Worm (Caenorhabditis elegans) whole organism, L1 larva: ENCODE data around the gene dohh-1.
A peak's percentile ranks its signal among the peaks of the same experiment; 100 is the strongest.

ENCODE experiments used
- C04F5.9 ChIP-seq: sonication (generic microtip); optimal IDR thresholded peaks from 2 replicates; lab custom pipeline; 2016; ENCODE audit warnings: missing genetic modification characterization, missing compliant biosample characterization
- Y116A8C.19 ChIP-seq: sonication (generic microtip); optimal IDR thresholded peaks from 2 replicates; lab custom pipeline; 2016; ENCODE audit warnings: missing compliant biosample characterization, missing genetic modification characterization, borderline replicate concordance
- aha-1 ChIP-seq: fragments of 150-350 bp; optimal IDR thresholded peaks from 2 replicates; lab custom pipeline; 2014; ENCODE audit warnings: missing biosample characterization, missing genetic modification characterization
- alr-1 ChIP-seq: fragments of 200-800 bp; sonication (Bioruptor generic); optimal IDR thresholded peaks from 2 replicates; lab custom pipeline; 2018; ENCODE audit warnings: borderline replicate concordance, mild to moderate bottlenecking, missing genetic modification characterization, missing compliant biosample characterization
- ama-1 ChIP-seq: fragments of 150-350 bp; optimal IDR thresholded peaks from 2 replicates; lab custom pipeline; 2014
- ceh-8 ChIP-seq: fragments of 200-800 bp; sonication (Bioruptor generic); optimal IDR thresholded peaks from 2 replicates; lab custom pipeline; 2018; ENCODE audit warnings: mild to moderate bottlenecking, missing genetic modification characterization, moderate library complexity, missing compliant biosample characterization
- ceh-82 ChIP-seq, 3 experiments: fragments of 150-350 bp in 1 of 3; sonication (generic microtip) in 2 of 3; optimal IDR thresholded peaks; 2 replicates each; lab custom pipeline; 2014 to 2017; ENCODE audit warnings: missing biosample characterization in 3 of 3, missing genetic modification characterization in 3 of 3
- ceh-88 ChIP-seq: fragments of 200-800 bp; sonication (Bioruptor generic); IDR thresholded peaks from 2 replicates; pipeline ENCODE4 v1.3.6; 2022; ENCODE audit warnings: missing genetic modification characterization, missing compliant biosample characterization
- ceh-90 ChIP-seq: sonication (generic microtip); optimal IDR thresholded peaks from 2 replicates; lab custom pipeline; 2016; ENCODE audit warnings: missing genetic modification characterization, missing compliant biosample characterization
- ces-1 ChIP-seq: fragments of 150-350 bp; optimal IDR thresholded peaks from 2 replicates; lab custom pipeline; 2014; ENCODE audit warnings: missing biosample characterization, missing genetic modification reagents, missing genetic modification characterization
- dpl-1 ChIP-seq, 3 experiments: fragments of 150-350 bp in 2 of 3; sonication (generic microtip) in 1 of 3; optimal IDR thresholded peaks; 2 replicates each; lab custom pipeline; 2014 to 2017; ENCODE audit warnings: missing biosample characterization in 3 of 3, missing genetic modification characterization in 3 of 3, missing genetic modification reagents in 3 of 3
- dsc-1 ChIP-seq: sonication (generic microtip); optimal IDR thresholded peaks from 2 replicates; lab custom pipeline; 2016; ENCODE audit warnings: mild to moderate bottlenecking, missing genetic modification characterization, missing compliant biosample characterization
- efl-3 ChIP-seq: fragments of 200-800 bp; sonication (Bioruptor generic); optimal IDR thresholded peaks from 2 replicates; lab custom pipeline; 2018; ENCODE audit warnings: mild to moderate bottlenecking, missing genetic modification characterization, missing compliant biosample characterization
- egl-13 ChIP-seq: sonication (generic microtip); optimal IDR thresholded peaks from 2 replicates; lab custom pipeline; 2016; ENCODE audit warnings: missing genotype, missing genetic modification reagents, missing genetic modification characterization, missing compliant biosample characterization
- egl-27 ChIP-seq, 2 experiments: fragments of 150-350 bp in 1 of 2; sonication (generic microtip); optimal IDR thresholded peaks; 3 replicates each; lab custom pipeline; 2017 to 2018; ENCODE audit warnings: missing biosample characterization in 2 of 2, missing genetic modification characterization in 2 of 2, missing genetic modification reagents in 2 of 2
- elt-2 ChIP-seq: sonication (generic microtip); optimal IDR thresholded peaks from 2 replicates; lab custom pipeline; 2016; ENCODE audit warnings: missing genetic modification characterization, mild to moderate bottlenecking, inconsistent platforms, missing compliant biosample characterization, missing genetic modification reagents
- elt-3 ChIP-seq, 6 experiments: fragments of 150-350 bp in 1 of 6; sonication (generic microtip); optimal IDR thresholded peaks; 2 replicates each; lab custom pipeline; 2017 to 2018; ENCODE audit warnings: missing biosample characterization in 6 of 6, missing genetic modification characterization in 6 of 6, inconsistent platforms in 1 of 6
- fkh-10 ChIP-seq: sonication (generic microtip); optimal IDR thresholded peaks from 2 replicates; lab custom pipeline; 2017; ENCODE audit warnings: missing biosample characterization, missing genetic modification reagents, missing genetic modification characterization
- fkh-8 ChIP-seq: sonication (generic microtip); optimal IDR thresholded peaks from 2 replicates; lab custom pipeline; 2016; ENCODE audit warnings: mild to moderate bottlenecking, missing genetic modification characterization, missing compliant biosample characterization
- fos-1 ChIP-seq: fragments of 150-350 bp; optimal IDR thresholded peaks from 2 replicates; lab custom pipeline; 2014; ENCODE audit warnings: missing biosample characterization, missing genetic modification characterization
- hpl-2 ChIP-seq: fragments of 150-350 bp; optimal IDR thresholded peaks from 2 replicates; lab custom pipeline; 2014; ENCODE audit warnings: missing biosample characterization, missing genetic modification reagents, missing genetic modification characterization
- irx-1 ChIP-seq: sonication (generic microtip); optimal IDR thresholded peaks from 2 replicates; lab custom pipeline; 2016; ENCODE audit warnings: missing genetic modification characterization, missing compliant biosample characterization
- lin-15B ChIP-seq: fragments of 150-350 bp; sonication (generic microtip); optimal IDR thresholded peaks from 3 replicates; lab custom pipeline; 2014; ENCODE audit warnings: missing biosample characterization, missing genetic modification characterization
- lin-35 ChIP-seq, 2 experiments: fragments of 150-350 bp; optimal IDR thresholded peaks; 2 replicates each; lab custom pipeline; 2014; ENCODE audit warnings: missing biosample characterization in 2 of 2, missing genetic modification characterization in 2 of 2, missing genetic modification reagents in 2 of 2
- lin-39 ChIP-seq: fragments of 150-350 bp; optimal IDR thresholded peaks from 2 replicates; lab custom pipeline; 2014; ENCODE audit warnings: missing biosample characterization, missing genetic modification reagents, missing genetic modification characterization
- lir-3 ChIP-seq: sonication (generic microtip); optimal IDR thresholded peaks from 2 replicates; lab custom pipeline; 2016; ENCODE audit warnings: mild to moderate bottlenecking, missing genetic modification characterization, moderate library complexity, missing compliant biosample characterization; ENCODE audit not compliant: poor library complexity
- mdl-1 ChIP-seq, 2 experiments: fragments of 150-350 bp; optimal IDR thresholded peaks; 2 replicates each; lab custom pipeline; 2014 to 2017; ENCODE audit warnings: missing biosample characterization in 2 of 2, missing genetic modification characterization in 2 of 2, inconsistent platforms in 1 of 2
- nhr-12 ChIP-seq: sonication (generic microtip); optimal IDR thresholded peaks from 2 replicates; lab custom pipeline; 2017; ENCODE audit warnings: missing biosample characterization, missing genetic modification characterization
- nhr-19 ChIP-seq: fragments of 200-800 bp; sonication (Bioruptor generic); conservative IDR thresholded peaks from 2 replicates; pipeline ENCODE4 v1.3.6; 2022; ENCODE audit warnings: missing genetic modification characterization, missing compliant biosample characterization
- nhr-20 ChIP-seq: sonication (generic microtip); optimal IDR thresholded peaks from 2 replicates; lab custom pipeline; 2016; ENCODE audit warnings: mild to moderate bottlenecking, missing genetic modification characterization, missing compliant biosample characterization
- nhr-237 ChIP-seq: fragments of 150-350 bp; optimal IDR thresholded peaks from 2 replicates; lab custom pipeline; 2014; ENCODE audit warnings: missing biosample characterization, missing genetic modification characterization
- nhr-76 ChIP-seq: sonication (generic microtip); optimal IDR thresholded peaks from 2 replicates; lab custom pipeline; 2017; ENCODE audit warnings: missing biosample characterization, missing genetic modification characterization
- nhr-77 ChIP-seq: fragments of 150-350 bp; optimal IDR thresholded peaks from 2 replicates; lab custom pipeline; 2014; ENCODE audit warnings: missing biosample characterization, missing genetic modification characterization
- nhr-84 ChIP-seq: sonication (generic microtip); optimal IDR thresholded peaks from 2 replicates; lab custom pipeline; 2017; ENCODE audit warnings: missing biosample characterization, missing genetic modification characterization
- nhr-90 ChIP-seq: sonication (generic microtip); optimal IDR thresholded peaks from 2 replicates; lab custom pipeline; 2016; ENCODE audit warnings: mild to moderate bottlenecking, missing genetic modification characterization, missing compliant biosample characterization; ENCODE audit not compliant: poor library complexity
- snpc-4 ChIP-seq: fragments of 150-350 bp; optimal IDR thresholded peaks from 2 replicates; lab custom pipeline; 2014; ENCODE audit warnings: missing biosample characterization, missing genetic modification characterization
- snu-23 ChIP-seq: sonication (generic microtip); optimal IDR thresholded peaks from 2 replicates; lab custom pipeline; 2016; ENCODE audit warnings: missing genetic modification characterization, missing compliant biosample characterization
- sox-4 ChIP-seq: sonication (generic microtip); optimal IDR thresholded peaks from 2 replicates; lab custom pipeline; 2016; ENCODE audit warnings: missing genetic modification characterization, missing compliant biosample characterization
- sptf-1 ChIP-seq: fragments of 150-350 bp; optimal IDR thresholded peaks from 2 replicates; lab custom pipeline; 2014; ENCODE audit warnings: missing biosample characterization, missing genetic modification characterization
- swsn-7 ChIP-seq: sonication (generic microtip); optimal IDR thresholded peaks from 2 replicates; lab custom pipeline; 2016; ENCODE audit warnings: missing genetic modification characterization, missing compliant biosample characterization
- tbx-2 ChIP-seq: sonication (generic microtip); optimal IDR thresholded peaks from 2 replicates; lab custom pipeline; 2016; ENCODE audit warnings: missing genetic modification characterization, missing compliant biosample characterization
- tlp-1 ChIP-seq: fragments of 150-350 bp; optimal IDR thresholded peaks from 2 replicates; lab custom pipeline; 2014; ENCODE audit warnings: missing biosample characterization, missing genetic modification characterization
- unc-130 ChIP-seq: fragments of 150-350 bp; optimal IDR thresholded peaks from 2 replicates; lab custom pipeline; 2017; ENCODE audit warnings: missing biosample characterization, missing genetic modification characterization, inconsistent platforms
- unc-30 ChIP-seq: sonication (generic microtip); optimal IDR thresholded peaks from 2 replicates; lab custom pipeline; 2017; ENCODE audit warnings: missing biosample characterization, missing genetic modification characterization
- unc-62 ChIP-seq: fragments of 150-350 bp; optimal IDR thresholded peaks from 2 replicates; lab custom pipeline; 2014; ENCODE audit warnings: missing biosample characterization, missing genetic modification reagents, missing genetic modification characterization
- unc-86 ChIP-seq: sonication (generic microtip); optimal IDR thresholded peaks from 2 replicates; lab custom pipeline; 2016; ENCODE audit warnings: missing genetic modification characterization, missing compliant biosample characterization
- unc-98 ChIP-seq: fragments of 200-800 bp; sonication (Bioruptor generic); IDR thresholded peaks from 2 replicates; pipeline ENCODE4 v1.3.6; 2022; ENCODE audit warnings: missing genetic modification characterization, missing compliant biosample characterization
- vab-15 ChIP-seq: sonication (generic microtip); optimal IDR thresholded peaks from 2 replicates; lab custom pipeline; 2017; ENCODE audit warnings: missing genotype, mild to moderate bottlenecking, missing genetic modification characterization, missing compliant biosample characterization
- zip-4 ChIP-seq: fragments of 200-800 bp; sonication (Bioruptor generic); optimal IDR thresholded peaks from 2 replicates; lab custom pipeline; 2018; ENCODE audit warnings: mild to moderate bottlenecking, missing genetic modification characterization, moderate library complexity, missing compliant biosample characterization
- ztf-11 ChIP-seq, 2 experiments: sonication (generic microtip); optimal IDR thresholded peaks; 2 replicates each; lab custom pipeline; 2016 to 2017; ENCODE audit warnings: missing genetic modification characterization in 2 of 2, missing biosample characterization in 1 of 2, missing compliant biosample characterization in 1 of 2

dohh-1 gene

ce11 chrII:10550872-10551647, 28.7 kb upstream of the dohh-1 start (continued):
- TF ChIP-seq mdl-1 (tag; optimal IDR thresholded peaks at IDR 0.05; lab: Kevin White, UChicago) (peak in 1 of 2 experiments; percentile 35), hpl-2 (no peak), tlp-1 (tag; lab: Kevin White, UChicago) (no peak), alr-1 (no peak), ama-1 (lab: Kevin White, UChicago) (peak; percentile 25), irx-1 (tag; lab: Kevin White, UChicago) (no peak), nhr-12 (tag; lab: Kevin White, UChicago) (no peak), unc-62 (GFP tag; lab: Kevin White, UChicago) (no peak), zip-4 (GFP tag; lab: Kevin White, UChicago) (no peak), ceh-8 (GFP tag; lab: Kevin White, UChicago) (peak; percentile 63), elt-3 (tag; optimal IDR thresholded peaks at IDR 0.05; lab: Kevin White, UChicago) (peak in 1 of 6 experiments; percentile 74), elt-2 (tag; lab: Kevin White, UChicago) (peak; percentile 9), dpl-1 (GFP tag; optimal IDR thresholded peaks at IDR 0.05; lab: Kevin White, UChicago) (no peak), unc-30 (tag; lab: Kevin White, UChicago) (no peak), ceh-90 (no peak), unc-86 (tag; lab: Kevin White, UChicago) (no peak), aha-1 (tag; lab: Kevin White, UChicago) (no peak), nhr-84 (tag; lab: Kevin White, UChicago) (no peak), lin-15B (tag; lab: Kevin White, UChicago) (no peak), fos-1 (tag; lab: Kevin White, UChicago) (no peak), nhr-20 (tag; lab: Kevin White, UChicago) (peak; percentile 39), nhr-77 (no peak), vab-15 (tag; lab: Kevin White, UChicago) (no peak), efl-3 (GFP tag; lab: Kevin White, UChicago) (no peak), dsc-1 (tag; lab: Kevin White, UChicago) (peak; percentile 32), sptf-1 (tag; lab: Kevin White, UChicago) (no peak), nhr-76 (tag; lab: Kevin White, UChicago) (no peak), lir-3 (no peak), snpc-4 (tag; lab: Kevin White, UChicago) (no peak), fkh-8 (tag; lab: Kevin White, UChicago) (peak; percentile 69), egl-13 (no peak), Y116A8C.19 (tag; lab: Kevin White, UChicago) (no peak), lin-39 (tag; lab: Kevin White, UChicago) (peak; percentile 12), nhr-90 (tag; lab: Kevin White, UChicago) (peak; percentile 47), ces-1 (GFP tag; lab: Kevin White, UChicago) (no peak), nhr-19 (GFP tag; lab: Robert Waterston, UW) (0 out of 2 replicates have a peak, but pooled peaks have one; percentile 19), ceh-82 (tag; optimal IDR thresholded peaks at IDR 0.05; lab: Kevin White, UChicago) (no peak), snu-23 (GFP tag; lab: Kevin White, UChicago) (peak; percentile 12), sox-4 (no peak), swsn-7 (tag; lab: Kevin White, UChicago) (peak; percentile 23), unc-130 (tag; lab: Kevin White, UChicago) (peak; percentile 12), tbx-2 (no peak), C04F5.9 (tag; lab: Kevin White, UChicago) (no peak), ceh-88 (no peak), nhr-237 (tag; lab: Kevin White, UChicago) (no peak), ztf-11 (tag; optimal IDR thresholded peaks at IDR 0.05; lab: Kevin White, UChicago) (no peak), egl-27 (tag; optimal IDR thresholded peaks at IDR 0.05; lab: Kevin White, UChicago) (no peak), fkh-10 (GFP tag; lab: Kevin White, UChicago) (no peak), unc-98 (no peak), lin-35 (GFP tag; optimal IDR thresholded peaks at IDR 0.05; lab: Kevin White, UChicago) (no peak)
- TF ChIP-seq, all 84 proteins: peak for 26
